Worm (Caenorhabditis elegans) whole organism, L2 larva: Measurements from ENCODE around the gene srw-19.

Source experiments
- F13H6.1 ChIP-seq: sonication (generic microtip); optimal IDR thresholded peaks from 2 replicates; lab custom pipeline; 2016; ENCODE audit warnings: missing genetic modification characterization, missing compliant biosample characterization
- R02D3.7 ChIP-seq: fragments of 150-350 bp; optimal IDR thresholded peaks from 2 replicates; lab custom pipeline; 2014; ENCODE audit warnings: missing biosample characterization, missing genetic modification characterization
- Y55F3AM.14 ChIP-seq: fragments of 200-800 bp; sonication (Bioruptor generic); optimal IDR thresholded peaks from 2 replicates; lab custom pipeline; 2018; ENCODE audit warnings: mild to moderate bottlenecking, missing genetic modification characterization, missing compliant biosample characterization
- crh-2 ChIP-seq: sonication (generic microtip); optimal IDR thresholded peaks from 2 replicates; lab custom pipeline; 2017; ENCODE audit warnings: missing biosample characterization, missing genetic modification characterization
- snpc-4 ChIP-seq: fragments of 150-350 bp; optimal IDR thresholded peaks from 2 replicates; lab custom pipeline; 2014; ENCODE audit warnings: missing biosample characterization, missing genetic modification characterization
- unc-62 ChIP-seq: fragments of 150-350 bp; optimal IDR thresholded peaks from 2 replicates; lab custom pipeline; 2014; ENCODE audit warnings: missing biosample characterization, missing genetic modification reagents, missing genetic modification characterization

ce11 chrV:15281279-15281949 lies at the start of gene srw-19, which contains the start of gene srx-51:
- TF ChIP-seq snpc-4 (tag; lab: Kevin White, UChicago) (no peak), R02D3.7 (no peak), F13H6.1 (tag; lab: Kevin White, UChicago) (no peak), unc-62 (GFP tag; lab: Kevin White, UChicago) (no peak), Y55F3AM.14 (GFP tag; lab: Kevin White, UChicago) (no peak), crh-2 (tag; lab: Kevin White, UChicago) (no peak)
